Fruit fly (Drosophila melanogaster): ENCODE data around the gene CG2931.

The CG2931 gene

DNA sequence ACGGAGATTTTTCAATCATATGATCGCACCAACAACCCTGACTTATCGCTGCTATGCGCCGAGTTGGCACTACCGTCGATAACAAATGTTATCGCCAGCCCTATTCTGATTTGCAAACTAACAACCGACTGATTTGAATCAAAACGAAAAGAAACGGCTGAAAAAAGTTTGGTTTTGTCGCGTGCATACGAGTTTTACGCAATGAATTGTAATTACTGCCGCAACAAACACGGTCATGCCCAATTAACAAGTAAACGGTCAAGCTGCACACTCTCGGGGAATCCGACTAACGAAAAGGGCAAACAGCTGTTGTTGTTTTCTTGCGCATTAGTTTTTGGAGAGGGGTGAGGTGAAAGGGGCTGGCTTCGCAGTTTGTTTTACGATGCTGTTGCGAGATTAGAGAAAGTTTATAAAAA is 3.6 kb downstream of the CG2931 start, which contains the start of the genes CG14671 and CG12746:
TSS of gene CG14671 (minus strand) at position 41 of the 416 bp plus-strand sequence.
TSS of gene CG12746 (plus strand) at position 91 of the 416 bp plus-strand sequence.
- no peak for TF ChIP-seq psq (optimal IDR thresholded peaks at IDR 0.05)
- no peak for TF ChIP-seq Myc (optimal IDR thresholded peaks at IDR 0.05)
- no peak for TF ChIP-seq Sin3A (optimal IDR thresholded peaks at IDR 0.05)
- TF ChIP-seq ttk (optimal IDR thresholded peaks at IDR 0.05), result no peak
- TF ChIP-seq insv (optimal IDR thresholded peaks at IDR 0.05), result no peak
- no peak for TF ChIP-seq h (optimal IDR thresholded peaks at IDR 0.05)

DNA sequence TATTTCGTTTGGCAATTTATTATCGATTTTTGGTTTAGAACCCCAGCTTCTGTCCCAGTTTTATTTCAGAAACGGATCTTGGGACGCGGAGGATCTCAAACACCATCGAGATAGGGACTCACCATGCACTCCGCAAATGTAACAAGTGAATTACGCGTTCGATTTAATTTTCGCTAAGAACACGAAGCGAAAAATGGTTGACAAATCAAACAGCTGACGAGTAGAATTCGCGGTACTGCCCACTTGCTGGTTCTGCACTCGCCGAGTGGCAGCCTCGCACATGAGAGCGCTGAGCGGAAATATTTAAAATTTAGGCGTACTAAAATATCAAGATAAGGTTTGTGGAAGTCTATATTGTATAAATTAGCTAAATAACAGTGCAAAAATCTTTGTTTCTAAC is 5.0 kb downstream of the CG2931 start, which contains the start of gene Pi4KIIalpha:
TSS of gene Pi4KIIalpha (minus strand) at position 233 of the 400 bp plus-strand sequence.
- TF ChIP-seq psq (optimal IDR thresholded peaks at IDR 0.05), result no peak
- no peak for TF ChIP-seq h (optimal IDR thresholded peaks at IDR 0.05)
- TF ChIP-seq ttk (optimal IDR thresholded peaks at IDR 0.05), result no peak
- TF ChIP-seq Myc (optimal IDR thresholded peaks at IDR 0.05), result no peak
- TF ChIP-seq Sin3A (optimal IDR thresholded peaks at IDR 0.05), result no peak
- no peak for TF ChIP-seq insv (optimal IDR thresholded peaks at IDR 0.05)

DNA sequence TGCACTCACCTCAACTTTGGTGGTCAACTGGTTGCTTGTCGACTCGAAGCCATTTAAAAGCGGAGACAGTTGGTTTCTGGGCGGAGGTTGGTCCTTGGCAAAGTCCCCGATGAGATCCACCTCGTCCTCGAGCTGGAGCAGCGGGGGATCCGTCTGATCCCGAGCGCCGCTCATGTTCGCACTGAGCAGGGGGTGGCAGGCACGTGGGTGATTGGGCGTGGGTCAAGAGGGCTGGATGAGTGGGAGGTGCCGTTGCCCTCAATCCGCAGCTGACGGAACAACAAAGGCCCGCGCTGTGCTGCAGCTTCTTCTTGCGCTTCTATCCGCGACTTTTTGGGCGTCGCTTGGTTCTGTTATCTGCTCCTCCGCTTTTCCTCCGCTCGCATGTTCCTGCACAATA is 5.5 kb downstream of the CG2931 start:
- TF ChIP-seq Myc (optimal IDR thresholded peaks at IDR 0.05), result no peak
- TF ChIP-seq insv (optimal IDR thresholded peaks at IDR 0.05), result no peak
- no peak for TF ChIP-seq Sin3A (optimal IDR thresholded peaks at IDR 0.05)
- no peak for TF ChIP-seq h (optimal IDR thresholded peaks at IDR 0.05)
- no peak for TF ChIP-seq psq (optimal IDR thresholded peaks at IDR 0.05)
- TF ChIP-seq ttk (optimal IDR thresholded peaks at IDR 0.05), result no peak

DNA sequence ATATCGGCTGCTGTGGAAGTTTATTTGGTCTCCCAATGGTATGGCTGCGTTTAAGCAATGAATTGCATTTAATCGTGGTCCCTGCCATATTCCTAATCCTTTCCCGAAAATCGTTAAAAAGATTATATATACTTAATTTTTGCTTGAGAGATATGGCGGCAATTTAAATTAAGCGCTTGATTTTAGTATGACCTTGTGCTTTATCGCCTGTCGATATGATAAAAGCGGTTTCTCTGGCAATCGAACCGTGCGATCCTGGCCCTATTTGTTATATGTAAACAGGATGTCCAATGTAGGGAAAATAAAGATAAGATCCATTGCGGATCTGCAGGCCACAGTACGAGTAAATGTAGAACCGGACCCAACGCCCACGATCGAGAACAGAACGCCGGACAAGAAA is 13.6 kb downstream of the CG2931 start, which contains the start of gene Snm1:
TSS of gene Snm1 (plus strand) at position 233 of the 400 bp plus-strand sequence.
- no peak for TF ChIP-seq ttk (optimal IDR thresholded peaks at IDR 0.05)

DNA sequence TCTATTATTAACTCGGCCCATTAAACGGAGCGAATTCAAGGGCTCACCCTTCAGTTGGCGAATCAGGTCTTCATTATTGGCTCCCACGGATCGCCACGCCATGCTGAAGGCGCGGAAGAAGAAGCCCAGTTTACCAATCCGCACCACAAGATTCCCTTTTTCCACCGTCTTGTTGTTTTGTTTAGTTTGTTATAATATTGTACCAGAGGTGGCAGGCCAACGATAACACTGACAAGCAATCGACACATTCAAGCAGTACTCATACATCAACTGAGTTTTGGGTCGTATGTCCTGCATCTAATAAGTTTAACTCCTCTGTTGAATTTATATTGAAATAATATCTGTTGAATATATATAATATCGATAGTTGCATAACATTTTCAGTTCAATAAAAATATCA is 14.3 kb downstream of the CG2931 start, which contains the start of gene Pcmt:
TSS of gene Pcmt (minus strand) at position 235 of the 400 bp plus-strand sequence.
- TF ChIP-seq h (optimal IDR thresholded peaks at IDR 0.05), result no peak
- TF ChIP-seq Sin3A (optimal IDR thresholded peaks at IDR 0.05), result no peak
- no peak for TF ChIP-seq psq (optimal IDR thresholded peaks at IDR 0.05)
- no peak for TF ChIP-seq ttk (optimal IDR thresholded peaks at IDR 0.05)
- no peak for TF ChIP-seq Myc (optimal IDR thresholded peaks at IDR 0.05)
- TF ChIP-seq insv (optimal IDR thresholded peaks at IDR 0.05), result no peak

DNA sequence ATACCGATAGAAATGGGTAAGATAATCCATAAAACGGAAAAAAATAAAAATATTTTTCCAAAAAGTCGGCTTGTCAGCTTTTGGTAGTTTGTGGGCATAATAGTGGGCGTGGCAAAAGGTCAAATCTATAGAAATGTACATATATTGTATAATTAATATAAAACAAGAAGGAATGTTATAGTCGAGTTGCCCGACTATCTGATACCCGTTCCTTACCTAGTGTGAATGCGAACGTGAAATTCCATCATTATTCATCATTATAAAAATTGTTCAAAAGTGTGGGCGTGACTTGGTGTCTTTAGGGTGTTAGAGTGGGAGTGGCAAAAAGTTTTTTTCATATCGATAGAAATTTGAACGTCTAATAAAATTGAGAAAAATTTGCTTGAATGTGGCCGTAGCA is 16.8 kb downstream of the CG2931 start:
- no peak for TF ChIP-seq Sin3A (optimal IDR thresholded peaks at IDR 0.05)
- TF ChIP-seq h (optimal IDR thresholded peaks at IDR 0.05), result no peak
- TF ChIP-seq Myc (optimal IDR thresholded peaks at IDR 0.05), result no peak
- no peak for TF ChIP-seq insv (optimal IDR thresholded peaks at IDR 0.05)
- TF ChIP-seq psq (optimal IDR thresholded peaks at IDR 0.05), result no peak
- no peak for TF ChIP-seq ttk (optimal IDR thresholded peaks at IDR 0.05)

DNA sequence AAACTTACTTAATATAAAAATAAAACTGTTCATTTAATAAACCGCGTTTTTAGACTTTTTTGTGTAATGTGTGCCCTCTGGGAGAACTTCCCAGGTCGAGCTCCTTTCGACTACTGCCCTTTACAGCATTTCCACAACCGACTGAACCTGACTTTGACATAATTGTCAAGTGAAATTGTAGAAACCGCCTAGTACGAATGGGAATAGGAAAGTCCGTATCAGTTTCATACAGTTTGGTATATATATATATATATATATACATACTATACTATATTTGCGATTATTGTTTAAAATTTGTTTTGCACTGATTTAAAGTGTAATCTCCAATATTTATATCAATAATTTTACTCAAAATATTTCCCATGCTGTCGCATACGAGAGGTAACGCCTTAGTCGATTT is 17.3 kb downstream of the CG2931 start, which contains the start of gene mia:
TSS of gene mia (minus strand) at position 101 of the 400 bp plus-strand sequence.
- TF ChIP-seq h (optimal IDR thresholded peaks at IDR 0.05) (no peak), Myc (optimal IDR thresholded peaks at IDR 0.05) (no peak), psq (optimal IDR thresholded peaks at IDR 0.05) (no peak), insv (optimal IDR thresholded peaks at IDR 0.05) (no peak), ttk (optimal IDR thresholded peaks at IDR 0.05) (no peak), Sin3A (optimal IDR thresholded peaks at IDR 0.05) (no peak)

DNA sequence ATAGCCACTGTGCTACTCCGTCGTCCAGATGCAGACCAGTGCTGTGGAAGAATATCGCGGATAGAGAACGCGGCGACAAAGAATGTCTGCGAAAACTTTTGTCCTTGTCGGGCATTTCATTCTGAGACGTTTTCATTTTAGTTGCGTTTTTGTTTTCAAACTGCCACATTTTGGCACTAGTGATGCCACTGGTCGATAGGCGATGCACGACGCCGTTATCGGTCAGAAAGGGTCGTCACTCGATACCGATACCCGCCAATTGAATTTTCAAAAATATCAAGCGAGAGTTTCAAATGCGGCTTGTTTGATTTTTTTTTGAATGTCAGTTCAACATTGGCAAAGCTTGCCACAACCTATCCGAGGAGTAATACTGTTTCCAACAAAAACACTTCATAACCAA is 18.0 kb downstream of the CG2931 start:
- TF ChIP-seq insv (optimal IDR thresholded peaks at IDR 0.05), result no peak
- TF ChIP-seq Myc (optimal IDR thresholded peaks at IDR 0.05), result no peak
- no peak for TF ChIP-seq ttk (optimal IDR thresholded peaks at IDR 0.05)
- TF ChIP-seq psq (optimal IDR thresholded peaks at IDR 0.05), result no peak
- no peak for TF ChIP-seq h (optimal IDR thresholded peaks at IDR 0.05)
- TF ChIP-seq Sin3A (optimal IDR thresholded peaks at IDR 0.05), result no peak

DNA sequence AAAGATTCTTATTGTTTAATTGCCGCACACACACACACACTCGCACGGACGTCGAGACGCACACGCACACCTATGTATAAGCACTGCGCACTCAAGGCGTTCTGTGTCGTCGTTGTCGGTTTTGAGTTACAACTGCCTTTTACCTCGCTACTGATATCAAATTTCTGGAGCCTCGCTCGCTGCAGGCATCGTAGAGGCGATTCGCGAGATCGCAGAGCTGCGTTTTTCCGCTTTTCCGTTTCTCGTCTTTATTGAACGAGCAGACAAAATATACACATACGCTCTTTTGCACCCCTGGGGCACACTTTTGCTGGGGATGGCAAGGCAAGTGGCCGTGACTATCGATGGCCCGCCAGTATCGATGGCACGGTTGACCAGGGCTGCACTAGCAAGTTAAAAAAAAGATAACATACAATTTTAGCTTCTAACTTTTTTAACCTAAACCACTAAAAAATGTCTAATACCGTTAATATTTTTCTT is 20.9 kb downstream of the CG2931 start, which contains the start of gene CG2519:
TSS of gene CG2519 (minus strand) at position 312 of the 480 bp plus-strand sequence.
- no peak for TF ChIP-seq h (optimal IDR thresholded peaks at IDR 0.05)
- TF ChIP-seq ttk (optimal IDR thresholded peaks at IDR 0.05), result no peak
- no peak for TF ChIP-seq psq (optimal IDR thresholded peaks at IDR 0.05)

DNA sequence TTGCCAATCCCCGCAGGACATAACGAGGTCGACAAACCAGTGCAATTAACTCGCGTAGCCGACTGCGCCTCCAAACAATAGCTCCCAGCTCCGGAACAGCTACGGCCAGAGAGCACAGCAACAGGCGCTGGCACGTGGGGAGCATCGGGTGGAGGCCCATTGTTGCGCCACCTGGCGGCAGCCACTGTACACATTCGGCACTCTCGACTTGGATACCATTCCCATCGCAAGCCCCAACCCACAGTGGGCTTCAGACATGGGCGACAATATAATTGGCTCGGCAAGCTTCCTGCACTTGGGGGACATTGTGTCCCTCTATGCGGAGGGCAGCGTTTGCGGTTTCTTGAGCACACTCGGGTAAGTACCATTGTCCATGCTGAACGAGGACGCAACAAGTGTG is 40.9 kb downstream of the CG2931 start:
- TF ChIP-seq Sin3A (optimal IDR thresholded peaks at IDR 0.05) (no peak), insv (optimal IDR thresholded peaks at IDR 0.05) (no peak)

DNA sequence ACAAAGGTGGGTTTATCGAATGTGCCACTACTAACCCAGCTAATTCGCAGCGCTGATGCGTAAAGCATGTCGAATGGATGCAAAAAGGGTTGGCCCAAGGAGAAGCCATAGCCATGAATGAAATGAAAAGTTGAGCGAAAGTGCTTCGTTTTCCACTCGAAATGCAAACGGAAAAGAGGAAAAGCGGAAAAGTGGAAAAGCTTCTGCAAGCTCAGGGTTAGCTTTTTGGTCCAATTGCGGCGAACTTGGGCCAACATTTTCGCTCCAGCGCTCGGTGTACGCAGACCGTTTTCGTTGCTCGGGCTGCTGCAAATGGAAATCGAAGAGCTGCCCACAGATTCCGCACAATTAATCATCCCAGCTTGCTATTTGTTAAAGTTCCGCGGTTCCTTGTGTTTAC is 43.6 kb downstream of the CG2931 start:
- TF ChIP-seq insv (optimal IDR thresholded peaks at IDR 0.05) (no peak), h (optimal IDR thresholded peaks at IDR 0.05) (no peak), Myc (optimal IDR thresholded peaks at IDR 0.05) (no peak), psq (optimal IDR thresholded peaks at IDR 0.05) (no peak), ttk (optimal IDR thresholded peaks at IDR 0.05) (no peak), Sin3A (optimal IDR thresholded peaks at IDR 0.05) (no peak)

DNA sequence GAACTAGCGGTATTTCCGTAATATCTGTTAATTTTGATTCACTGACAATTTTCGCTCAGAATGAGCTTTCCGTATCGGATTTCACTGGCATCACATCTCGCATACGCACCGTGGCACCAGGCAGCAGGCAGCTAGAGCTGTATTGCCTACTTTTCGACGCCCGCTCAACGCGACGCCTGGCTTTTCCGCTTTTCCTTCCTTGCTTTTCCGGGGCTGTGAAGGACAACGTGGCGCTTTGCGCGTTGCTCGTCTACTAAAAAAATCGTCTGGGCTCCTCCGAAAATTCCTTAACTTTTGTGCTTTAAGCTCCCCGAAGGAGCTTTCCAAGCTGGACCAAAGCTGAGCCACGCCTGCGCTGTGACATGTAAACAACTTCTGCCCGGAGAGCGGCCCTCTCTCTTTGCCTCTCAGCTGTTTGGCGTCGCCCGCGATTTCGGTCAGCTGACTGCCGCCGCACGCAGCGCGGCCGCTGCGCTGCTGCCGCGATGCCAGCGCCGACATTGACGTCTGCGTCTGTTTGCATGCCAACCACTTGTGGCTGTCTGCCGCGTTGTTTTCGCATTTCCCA is 45.3 kb downstream of the CG2931 start, which contains the start of the genes CG43845 and Nmdar1:
TSS of gene CG43845 (minus strand) at position 51 of the 568 bp plus-strand sequence.
TSS of gene Nmdar1 (minus strand) at position 259 of the 568 bp plus-strand sequence.
- TF ChIP-seq Myc (optimal IDR thresholded peaks at IDR 0.05) (no peak), insv (optimal IDR thresholded peaks at IDR 0.05) (no peak), Sin3A (optimal IDR thresholded peaks at IDR 0.05) (no peak), psq (optimal IDR thresholded peaks at IDR 0.05) (no peak), h (optimal IDR thresholded peaks at IDR 0.05) (no peak), ttk (optimal IDR thresholded peaks at IDR 0.05) (no peak)

DNA sequence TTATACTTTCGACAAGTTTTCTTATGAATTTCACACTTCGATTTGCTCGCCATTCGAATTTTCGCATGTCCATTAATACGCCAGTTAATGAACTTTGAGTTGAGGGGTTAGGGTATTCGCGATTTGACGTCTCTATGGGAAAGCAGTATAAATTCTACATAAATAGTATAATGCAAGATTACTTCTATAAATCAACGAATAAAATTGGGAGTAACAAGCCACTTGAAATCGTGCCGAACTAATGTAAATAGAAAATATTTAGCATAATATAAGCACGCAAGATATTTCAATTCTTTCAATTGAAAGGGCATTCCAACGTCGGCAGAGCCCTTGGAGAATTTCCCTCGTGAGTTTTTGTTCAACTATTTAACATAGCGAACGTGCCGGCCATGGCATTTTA is 47.8 kb downstream of the CG2931 start:
- TF ChIP-seq insv (optimal IDR thresholded peaks at IDR 0.05) (no peak), ttk (optimal IDR thresholded peaks at IDR 0.05) (no peak), Sin3A (optimal IDR thresholded peaks at IDR 0.05) (no peak), h (optimal IDR thresholded peaks at IDR 0.05) (no peak), Myc (optimal IDR thresholded peaks at IDR 0.05) (no peak), psq (optimal IDR thresholded peaks at IDR 0.05) (no peak)

Data from Kc167 (cell line).